Worm (Caenorhabditis elegans) whole organism, L4/young adult: ENCODE data around the gene gly-5.
"Not testable (repeated sequence)": the region's sequence is repeated elsewhere in the genome, so short reads cannot be mapped to it uniquely, and the experiment has no call there.

Experiments
- W03F9.2 ChIP-seq: fragments of 150-350 bp; optimal IDR thresholded peaks from 2 replicates; lab custom pipeline; 2014; ENCODE audit warnings: missing biosample characterization, missing genetic modification characterization
- dao-5 ChIP-seq: sonication (generic microtip); optimal IDR thresholded peaks from 2 replicates; lab custom pipeline; 2016; ENCODE audit warnings: missing genotype, missing genetic modification characterization, moderate library complexity, missing compliant biosample characterization
- him-1 ChIP-seq: sonication (generic microtip); optimal IDR thresholded peaks from 2 replicates; lab custom pipeline; 2016; ENCODE audit warnings: missing genotype, missing genetic modification reagents, missing genetic modification characterization, missing compliant biosample characterization

Gene gly-5

ce11 chrIII:13201901-13202300 lies 14.7 kb downstream of the gly-5 start:
- TF ChIP-seq W03F9.2 = no peak
- TF ChIP-seq him-1 = no peak
- TF ChIP-seq dao-5 (tag; lab: Kevin White, UChicago) = no peak

ce11 chrIII:13204682-13205081 lies 17.5 kb downstream of the gly-5 start, which contains the start of gene Y39E4B.11:
Gene Y39E4B.11 (plus strand): TSS chrIII:13204982.
- no peak for TF ChIP-seq dao-5 (tag; lab: Kevin White, UChicago)
- no peak for TF ChIP-seq W03F9.2
- no peak for TF ChIP-seq him-1

- TF ChIP-seq W03F9.2 (no peak), him-1 (no peak), dao-5 (tag; lab: Kevin White, UChicago) (no peak)
These were observed 21.8 kb downstream of the gly-5 start for ce11 chrIII:13208978-13209377.

- no peak for TF ChIP-seq dao-5 (tag; lab: Kevin White, UChicago)
- no peak for TF ChIP-seq him-1
- TF ChIP-seq W03F9.2 = no peak
These were observed 25.2 kb downstream of the gly-5 start, which contains the start of gene tsp-3 for ce11 chrIII:13212366-13212765. Gene tsp-3 (plus strand): TSS chrIII:13212666.

- TF ChIP-seq him-1 (no peak), dao-5 (tag; lab: Kevin White, UChicago) (no peak), W03F9.2 (no peak)
These were observed 25.9 kb downstream of the gly-5 start for ce11 chrIII:13213111-13213510.

ce11 chrIII:13215682-13216081 lies 28.5 kb downstream of the gly-5 start:
- TF ChIP-seq dao-5 (tag; lab: Kevin White, UChicago) (no peak), him-1 (no peak), W03F9.2 (no peak)

- TF ChIP-seq W03F9.2 (no peak), dao-5 (tag; lab: Kevin White, UChicago) (no peak), him-1 (no peak)
These were observed 29.4 kb downstream of the gly-5 start for ce11 chrIII:13216488-13217016.

ce11 chrIII:13222772-13223171 lies 35.6 kb downstream of the gly-5 start, which contains the start of gene Y43F4A.1:
Gene Y43F4A.1 (plus strand): TSS chrIII:13223072.
- no peak for TF ChIP-seq him-1
- no peak for TF ChIP-seq dao-5 (tag; lab: Kevin White, UChicago)
- TF ChIP-seq W03F9.2 = no peak

ce11 chrIII:13224395-13224794 lies 37.2 kb downstream of the gly-5 start:
- TF ChIP-seq him-1 = no peak
- peak; percentile 16 for TF ChIP-seq dao-5 (tag; lab: Kevin White, UChicago)

- no peak for TF ChIP-seq him-1
- TF ChIP-seq dao-5 (tag; lab: Kevin White, UChicago) = no peak
- TF ChIP-seq W03F9.2 = no peak
These were observed 37.8 kb downstream of the gly-5 start for ce11 chrIII:13225019-13225418.

ce11 chrIII:13245281-13245680 lies 58.1 kb downstream of the gly-5 start, which contains the start of gene Y43F4A.4:
Gene Y43F4A.4 (plus strand): TSS chrIII:13245581.
- TF ChIP-seq dao-5 (tag; lab: Kevin White, UChicago); him-1; W03F9.2: not testable (repeated sequence)

- TF ChIP-seq him-1 = no peak
- no peak for TF ChIP-seq W03F9.2
- TF ChIP-seq dao-5 (tag; lab: Kevin White, UChicago) = no peak
These were observed 59.1 kb downstream of the gly-5 start, which contains the start of gene anoh-1 for ce11 chrIII:13246265-13246664. Gene anoh-1 (plus strand): TSS chrIII:13246565.

ce11 chrIII:13254178-13254725 lies 67.1 kb downstream of the gly-5 start, which contains the start of gene F56A8.9:
Gene F56A8.9 (plus strand): TSS chrIII:13254675.
- TF ChIP-seq W03F9.2 (no peak), him-1 (no peak), dao-5 (tag; lab: Kevin White, UChicago) (no peak)
